Fruit fly (Drosophila melanogaster) whole organism, embryonic: ENCODE data around the gene Cln7.

ENCODE experiments used
- Asciz ChIP-seq: fragments of 200-800 bp; sonication (Bioruptor generic); optimal IDR thresholded peaks from 2 replicates; lab custom pipeline; 2017; ENCODE audit warnings: missing biosample characterization, mild to moderate bottlenecking, missing genetic modification characterization, missing genetic modification reagents
- Atf3 ChIP-seq: fragments of 200-800 bp; sonication (Bioruptor generic); optimal IDR thresholded peaks from 3 replicates; lab custom pipeline; 2016; ENCODE audit warnings: missing biosample characterization, missing genetic modification characterization
- BtbVII ChIP-seq: fragments of 200-800 bp; sonication (Bioruptor generic); optimal IDR thresholded peaks from 3 replicates; lab custom pipeline; 2017; ENCODE audit warnings: missing biosample characterization, mild to moderate bottlenecking, missing genetic modification characterization
- CG10321 ChIP-seq: fragments of 200-800 bp; sonication (Bioruptor generic); IDR thresholded peaks from 2 replicates; pipeline ENCODE4 v1.3.6; 2022; ENCODE audit warnings: missing biosample characterization, missing genetic modification characterization
- CG10654 ChIP-seq: fragments of 200-800 bp; sonication (Bioruptor generic); optimal IDR thresholded peaks from 2 replicates; lab custom pipeline; 2016; ENCODE audit warnings: missing biosample characterization, missing genetic modification characterization
- CG11247 ChIP-seq: fragments of 200-800 bp; sonication (Bioruptor generic); IDR thresholded peaks from 2 replicates; pipeline ENCODE4 v1.3.6; 2022; ENCODE audit warnings: missing biosample characterization, missing genetic modification characterization
- CG11456 ChIP-seq: fragments of 200-800 bp; sonication (Bioruptor generic); IDR thresholded peaks from 3 replicates; pipeline ENCODE4 v1.3.6; 2022; ENCODE audit warnings: missing biosample characterization, missing genetic modification characterization
- CG11560 ChIP-seq: fragments of 200-800 bp; sonication (Bioruptor generic); IDR thresholded peaks from 3 replicates; pipeline ENCODE4 v1.3.6; 2022; ENCODE audit warnings: missing biosample characterization, missing genetic modification characterization
- CG11723 ChIP-seq: fragments of 200-800 bp; sonication (Bioruptor generic); optimal IDR thresholded peaks from 2 replicates; lab custom pipeline; 2017; ENCODE audit warnings: missing biosample characterization, mild to moderate bottlenecking, missing genetic modification characterization
- CG12104 ChIP-seq: fragments of 200-800 bp; sonication (Bioruptor generic); optimal IDR thresholded peaks from 3 replicates; lab custom pipeline; 2016; ENCODE audit warnings: missing biosample characterization, missing genetic modification characterization
- CG13894 ChIP-seq: fragments of 200-800 bp; sonication (Bioruptor generic); optimal IDR thresholded peaks from 3 replicates; lab custom pipeline; 2018; ENCODE audit warnings: missing biosample characterization, mild to moderate bottlenecking, missing genetic modification characterization, moderate library complexity
- CG15073 ChIP-seq: fragments of 200-800 bp; sonication (Bioruptor generic); optimal IDR thresholded peaks from 2 replicates; lab custom pipeline; 2016; ENCODE audit warnings: missing biosample characterization, missing genetic modification characterization
- CG17359 ChIP-seq: fragments of 200-800 bp; sonication (Bioruptor generic); optimal IDR thresholded peaks from 3 replicates; lab custom pipeline; 2018; ENCODE audit warnings: missing biosample characterization, mild to moderate bottlenecking, missing genetic modification characterization, moderate library complexity
- CG30431 ChIP-seq: fragments of 200-800 bp; sonication (Bioruptor generic); optimal IDR thresholded peaks from 2 replicates; lab custom pipeline; 2017; ENCODE audit warnings: missing biosample characterization, missing genetic modification characterization
- CG3995 ChIP-seq: fragments of 200-800 bp; sonication (Bioruptor generic); optimal IDR thresholded peaks from 3 replicates; lab custom pipeline; 2016; ENCODE audit warnings: missing biosample characterization, missing genetic modification characterization
- CG4820 ChIP-seq: fragments of 200-800 bp; sonication (Bioruptor generic); optimal IDR thresholded peaks from 3 replicates; lab custom pipeline; 2016; ENCODE audit warnings: missing biosample characterization, missing genetic modification characterization
- CG5245 ChIP-seq: fragments of 200-800 bp; sonication (Bioruptor generic); optimal IDR thresholded peaks from 3 replicates; lab custom pipeline; 2016; ENCODE audit warnings: missing biosample characterization, missing genetic modification characterization
- CG7357 ChIP-seq: fragments of 200-800 bp; sonication (Bioruptor generic); IDR thresholded peaks from 3 replicates; pipeline ENCODE4 v1.3.6; 2022; ENCODE audit warnings: missing biosample characterization, missing genetic modification characterization
- CG7556 ChIP-seq: fragments of 200-800 bp; sonication (Bioruptor generic); optimal IDR thresholded peaks from 2 replicates; lab custom pipeline; 2017; ENCODE audit warnings: missing biosample characterization, mild to moderate bottlenecking, missing genetic modification characterization
- CG7928 ChIP-seq: fragments of 200-800 bp; sonication (Bioruptor generic); optimal IDR thresholded peaks from 2 replicates; lab custom pipeline; 2017; ENCODE audit warnings: missing biosample characterization, mild to moderate bottlenecking, missing genetic modification characterization
- CG8290 ChIP-seq, 3 experiments: fragments of 200-800 bp; sonication (Bioruptor generic); optimal IDR thresholded peaks; 2 replicates each; lab custom pipeline; 2016 to 2019; ENCODE audit warnings: missing biosample characterization in 3 of 3, missing genetic modification characterization in 3 of 3, mild to moderate bottlenecking in 2 of 3, moderate library complexity in 1 of 3
- CG9727 ChIP-seq: fragments of 200-800 bp; sonication (Bioruptor generic); optimal IDR thresholded peaks from 3 replicates; lab custom pipeline; 2017; ENCODE audit warnings: missing biosample characterization, mild to moderate bottlenecking, missing genetic modification characterization
- CHES-1-like ChIP-seq: fragments of 200-800 bp; sonication (Bioruptor generic); optimal IDR thresholded peaks from 2 replicates; lab custom pipeline; 2016; ENCODE audit warnings: missing biosample characterization, missing genetic modification characterization
- Drgx ChIP-seq: fragments of 200-800 bp; sonication (Bioruptor generic); IDR thresholded peaks from 2 replicates; pipeline ENCODE4 v1.3.6; 2022; ENCODE audit warnings: missing biosample characterization, missing genetic modification characterization
- E2f2 ChIP-seq: fragments of 200-800 bp; sonication (Bioruptor generic); IDR thresholded peaks from 2 replicates; pipeline ENCODE4 v1.3.6; 2022; ENCODE audit warnings: missing biosample characterization, missing genetic modification characterization
- Ets97D ChIP-seq: fragments of 200-800 bp; sonication (Bioruptor generic); optimal IDR thresholded peaks from 3 replicates; lab custom pipeline; 2016; ENCODE audit warnings: missing biosample characterization, missing genetic modification characterization
- GATAe ChIP-seq: fragments of 200-800 bp; sonication (Bioruptor generic); conservative IDR thresholded peaks from 2 replicates; pipeline ENCODE4 v1.3.6; 2022; ENCODE audit warnings: missing biosample characterization, missing genetic modification characterization
- MBD-R2 ChIP-seq: fragments of 200-800 bp; sonication (Bioruptor generic); IDR thresholded peaks from 2 replicates; pipeline ENCODE4 v1.3.6; 2022; ENCODE audit warnings: missing biosample characterization, missing genetic modification characterization
- Neu2 ChIP-seq: fragments of 200-800 bp; sonication (Bioruptor generic); optimal IDR thresholded peaks from 3 replicates; lab custom pipeline; 2016; ENCODE audit warnings: missing biosample characterization, missing genetic modification characterization, borderline replicate concordance
- Nf-YC ChIP-seq: fragments of 200-800 bp; optimal IDR thresholded peaks from 3 replicates; lab custom pipeline; 2019; ENCODE audit warnings: missing biosample characterization, mild to moderate bottlenecking, missing genetic modification characterization, moderate library complexity
- Six4 ChIP-seq: fragments of 200-800 bp; sonication (Bioruptor generic); optimal IDR thresholded peaks from 2 replicates; lab custom pipeline; 2016; ENCODE audit warnings: missing biosample characterization, missing genetic modification characterization
- Ssrp ChIP-seq: fragments of 200-800 bp; sonication (Bioruptor generic); optimal IDR thresholded peaks from 2 replicates; lab custom pipeline; 2018; ENCODE audit warnings: missing biosample characterization, mild to moderate bottlenecking, missing genetic modification characterization, moderate library complexity
- aop ChIP-seq: fragments of 200-800 bp; sonication (Bioruptor generic); IDR thresholded peaks from 2 replicates; pipeline ENCODE4 v1.3.6; 2022; ENCODE audit warnings: missing biosample characterization, missing genetic modification characterization
- ap ChIP-seq: fragments of 200-800 bp; sonication (Bioruptor generic); IDR thresholded peaks from 2 replicates; pipeline ENCODE4 v1.3.6; 2022; ENCODE audit warnings: missing biosample characterization, missing genetic modification characterization
- az2 ChIP-seq: fragments of 200-800 bp; sonication (Bioruptor generic); optimal IDR thresholded peaks from 3 replicates; lab custom pipeline; 2016; ENCODE audit warnings: missing biosample characterization, missing genetic modification characterization
- bcd ChIP-seq: fragments of 200-800 bp; sonication (Bioruptor generic); optimal IDR thresholded peaks from 2 replicates; lab custom pipeline; 2017; ENCODE audit warnings: missing biosample characterization, mild to moderate bottlenecking, missing genetic modification characterization
- br ChIP-seq: fragments of >200 bp; optimal IDR thresholded peaks from 2 replicates; lab custom pipeline; 2017
- caup ChIP-seq: fragments of 200-800 bp; sonication (Bioruptor generic); optimal IDR thresholded peaks from 3 replicates; lab custom pipeline; 2017; ENCODE audit warnings: missing biosample characterization, mild to moderate bottlenecking, missing genetic modification characterization, moderate library complexity; ENCODE audit not compliant: severe bottlenecking
- dm ChIP-seq: fragments of 200-800 bp; sonication (Bioruptor generic); optimal IDR thresholded peaks from 3 replicates; lab custom pipeline; 2016; ENCODE audit warnings: missing biosample characterization, missing genetic modification characterization
- dmrt99B ChIP-seq: fragments of 200-800 bp; sonication (Bioruptor generic); optimal IDR thresholded peaks from 2 replicates; lab custom pipeline; 2018; ENCODE audit warnings: missing biosample characterization, mild to moderate bottlenecking, missing genetic modification characterization, moderate library complexity
- gcm ChIP-seq: fragments of 200-800 bp; sonication (Bioruptor generic); optimal IDR thresholded peaks from 2 replicates; lab custom pipeline; 2019; ENCODE audit warnings: missing biosample characterization, mild to moderate bottlenecking, missing genetic modification characterization, moderate library complexity
- ind ChIP-seq: fragments of 200-800 bp; sonication (Bioruptor generic); optimal IDR thresholded peaks from 3 replicates; lab custom pipeline; 2016; ENCODE audit warnings: missing biosample characterization, missing genetic modification characterization
- jumu ChIP-seq: fragments of 200-800 bp; sonication (Bioruptor generic); optimal IDR thresholded peaks from 3 replicates; lab custom pipeline; 2016; ENCODE audit warnings: missing biosample characterization, missing genetic modification characterization
- lmd ChIP-seq: fragments of 200-800 bp; sonication (Bioruptor generic); IDR thresholded peaks from 2 replicates; pipeline ENCODE4 v1.3.6; 2022; ENCODE audit warnings: missing biosample characterization, missing genetic modification characterization
- lov ChIP-seq, 2 experiments: fragments of 200-800 bp in 1 of 2; fragments of >200 bp in 1 of 2; sonication (Bioruptor generic) in 1 of 2; IDR thresholded peaks in 1 of 2; optimal IDR thresholded peaks in 1 of 2; 2 replicates in 1 of 2; 3 replicates in 1 of 2; pipeline versions ENCODE4 v1.3.6 to Lab custom; 2017 to 2022; ENCODE audit warnings: missing biosample characterization in 1 of 2, missing genetic modification characterization in 1 of 2
- nau ChIP-seq: fragments of 200-800 bp; sonication (Bioruptor generic); optimal IDR thresholded peaks from 3 replicates; lab custom pipeline; 2017; ENCODE audit warnings: missing biosample characterization, mild to moderate bottlenecking, missing genetic modification characterization, missing genetic modification reagents
- phol ChIP-seq: fragments of 200-800 bp; sonication (Bioruptor generic); optimal IDR thresholded peaks from 3 replicates; lab custom pipeline; 2018; ENCODE audit warnings: missing biosample characterization, mild to moderate bottlenecking, missing genetic modification characterization, moderate library complexity
- shn ChIP-seq: fragments of 200-800 bp; sonication (Bioruptor generic); optimal IDR thresholded peaks from 3 replicates; lab custom pipeline; 2016; ENCODE audit warnings: missing biosample characterization, missing genetic modification characterization
- sna ChIP-seq: fragments of 200-800 bp; sonication (Bioruptor generic); IDR thresholded peaks from 2 replicates; pipeline ENCODE4 v1.3.6; 2022; ENCODE audit warnings: missing biosample characterization, missing genetic modification characterization; ENCODE audit not compliant: partially characterized antibody
- ttk ChIP-seq: fragments of 200-800 bp; sonication (Bioruptor generic); IDR thresholded peaks from 2 replicates; pipeline ENCODE4 v2.1.2; 2022; ENCODE audit warnings: missing biosample characterization, missing genetic modification characterization
- vvl ChIP-seq: fragments of 200-800 bp; sonication (Bioruptor generic); IDR thresholded peaks from 2 replicates; pipeline ENCODE4 v1.3.6; 2022; ENCODE audit warnings: missing biosample characterization, missing genetic modification characterization

The Cln7 gene

dm6 chr3L:7370231-7370882, 25.4 kb upstream of the Cln7 start (continued):
- TF ChIP-seq az2 (GFP tag; lab: Kevin White, UChicago), result no peak
- TF ChIP-seq CG12104 (GFP tag; lab: Kevin White, UChicago), result no peak
- no peak for TF ChIP-seq br
- peak; percentile 96 for TF ChIP-seq CG10321
- TF ChIP-seq jumu (GFP tag; lab: Kevin White, UChicago), result no peak
- TF ChIP-seq dmrt99B, result no peak
- no peak for TF ChIP-seq caup
- no peak for TF ChIP-seq CG4820 (GFP tag; lab: Kevin White, UChicago)
- TF ChIP-seq CG7928, result no peak
- no peak for TF ChIP-seq ind
- TF ChIP-seq CG7357 (GFP tag; lab: Robert Waterston, UW), result no peak
- no peak for TF ChIP-seq Neu2 (GFP tag; lab: Kevin White, UChicago)
- TF ChIP-seq lmd (GFP tag; lab: Robert Waterston, UW), result no peak
- TF ChIP-seq Drgx (GFP tag; lab: Robert Waterston, UW), result no peak
- no peak for TF ChIP-seq Atf3 (GFP tag; lab: Kevin White, UChicago)
- TF ChIP-seq ap (GFP tag; lab: Robert Waterston, UW), result no peak
- no peak for TF ChIP-seq CG15073 (GFP tag; lab: Kevin White, UChicago)
- TF ChIP-seq BtbVII, result no peak
- no peak for TF ChIP-seq MBD-R2 (GFP tag; lab: Robert Waterston, UW)
- no peak for TF ChIP-seq Ssrp
- peak; percentile 26 for TF ChIP-seq Nf-YC
- TF ChIP-seq ttk (GFP tag; lab: Robert Waterston, UW), result no peak
- no peak for TF ChIP-seq CG9727 (GFP tag; lab: Kevin White, UChicago)
- no peak for TF ChIP-seq Asciz (GFP tag; lab: Kevin White, UChicago)
- TF ChIP-seq CG17359 (tag; lab: Kevin White, UChicago), result no peak
- TF ChIP-seq gcm (GFP tag; lab: Kevin White, UChicago), result peak; percentile 15
- no peak for TF ChIP-seq nau (GFP tag; lab: Kevin White, UChicago)
- no peak for TF ChIP-seq Ets97D (GFP tag; lab: Kevin White, UChicago)
- TF ChIP-seq CHES-1-like, result no peak
- TF ChIP-seq CG11560 (tag; lab: Robert Waterston, UW), result no peak
- TF ChIP-seq aop, result no peak
- no peak for TF ChIP-seq lov (optimal IDR thresholded peaks at IDR 0.05; lab: Kevin White, UChicago)
- TF ChIP-seq lov (GFP tag; IDR thresholded peaks at IDR 0.05; lab: Robert Waterston, UW), result no peak
- no peak for TF ChIP-seq GATAe (GFP tag; lab: Robert Waterston, UW)
- TF ChIP-seq phol (tag; lab: Kevin White, UChicago), result peak; percentile 58
- TF ChIP-seq CG10654 (GFP tag; lab: Kevin White, UChicago), result no peak
- TF ChIP-seq dm, result peak; percentile 81
- TF ChIP-seq CG11247 (GFP tag; lab: Robert Waterston, UW), result no peak
- no peak for TF ChIP-seq E2f2 (GFP tag; lab: Robert Waterston, UW)
- TF ChIP-seq CG8290 (GFP tag; optimal IDR thresholded peaks at IDR 0.05; lab: Kevin White, UChicago), result no peak
- no peak for TF ChIP-seq CG8290 (tag; optimal IDR thresholded peaks at IDR 0.05; lab: Kevin White, UChicago)
- TF ChIP-seq CG7556, result no peak
- TF ChIP-seq bcd (GFP tag; lab: Kevin White, UChicago), result no peak
- no peak for TF ChIP-seq CG5245 (GFP tag; lab: Kevin White, UChicago)
- TF ChIP-seq CG11456, result no peak
- no peak for TF ChIP-seq CG3995 (GFP tag; lab: Kevin White, UChicago)
- no peak for TF ChIP-seq sna (GFP tag; lab: Robert Waterston, UW)
- no peak for TF ChIP-seq CG13894 (tag; lab: Kevin White, UChicago)
- no peak for TF ChIP-seq CG30431 (GFP tag; lab: Kevin White, UChicago)
- TF ChIP-seq vvl (GFP tag; lab: Robert Waterston, UW), result 0 out of 2 replicates have a peak, but pooled peaks have one; percentile 37
- TF ChIP-seq shn, result no peak
- no peak for TF ChIP-seq Six4 (GFP tag; lab: Kevin White, UChicago)
- TF ChIP-seq CG11723 (GFP tag; lab: Kevin White, UChicago), result no peak
